Worm (Caenorhabditis elegans) whole organism, L1 larva: ENCODE data around the gene cutl-2.

Source experiments
- C04F5.9 ChIP-seq: sonication (generic microtip); optimal IDR thresholded peaks from 2 replicates; lab custom pipeline; 2016; ENCODE audit warnings: missing genetic modification characterization, missing compliant biosample characterization
- C34B4.2 ChIP-seq: sonication (generic microtip); optimal IDR thresholded peaks from 2 replicates; lab custom pipeline; 2017; ENCODE audit warnings: mild to moderate bottlenecking, missing genetic modification characterization, missing compliant biosample characterization
- F16B12.6 ChIP-seq: fragments of 150-350 bp; optimal IDR thresholded peaks from 2 replicates; lab custom pipeline; 2014; ENCODE audit warnings: missing biosample characterization, missing genetic modification characterization
- Y116A8C.19 ChIP-seq: sonication (generic microtip); optimal IDR thresholded peaks from 2 replicates; lab custom pipeline; 2016; ENCODE audit warnings: missing compliant biosample characterization, missing genetic modification characterization, borderline replicate concordance
- aha-1 ChIP-seq: fragments of 150-350 bp; optimal IDR thresholded peaks from 2 replicates; lab custom pipeline; 2014; ENCODE audit warnings: missing biosample characterization, missing genetic modification characterization
- alr-1 ChIP-seq: fragments of 200-800 bp; sonication (Bioruptor generic); optimal IDR thresholded peaks from 2 replicates; lab custom pipeline; 2018; ENCODE audit warnings: borderline replicate concordance, mild to moderate bottlenecking, missing genetic modification characterization, missing compliant biosample characterization
- ama-1 ChIP-seq: fragments of 150-350 bp; optimal IDR thresholded peaks from 2 replicates; lab custom pipeline; 2014
- ceh-63 ChIP-seq: fragments of 200-800 bp; sonication (Bioruptor generic); optimal IDR thresholded peaks from 2 replicates; lab custom pipeline; 2018; ENCODE audit warnings: mild to moderate bottlenecking, missing genetic modification characterization, missing compliant biosample characterization
- ceh-8 ChIP-seq: fragments of 200-800 bp; sonication (Bioruptor generic); optimal IDR thresholded peaks from 2 replicates; lab custom pipeline; 2018; ENCODE audit warnings: mild to moderate bottlenecking, missing genetic modification characterization, moderate library complexity, missing compliant biosample characterization
- ceh-82 ChIP-seq, 3 experiments: fragments of 150-350 bp in 1 of 3; sonication (generic microtip) in 2 of 3; optimal IDR thresholded peaks; 2 replicates each; lab custom pipeline; 2014 to 2017; ENCODE audit warnings: missing biosample characterization in 3 of 3, missing genetic modification characterization in 3 of 3
- dsc-1 ChIP-seq: sonication (generic microtip); optimal IDR thresholded peaks from 2 replicates; lab custom pipeline; 2016; ENCODE audit warnings: mild to moderate bottlenecking, missing genetic modification characterization, missing compliant biosample characterization
- efl-3 ChIP-seq: fragments of 200-800 bp; sonication (Bioruptor generic); optimal IDR thresholded peaks from 2 replicates; lab custom pipeline; 2018; ENCODE audit warnings: mild to moderate bottlenecking, missing genetic modification characterization, missing compliant biosample characterization
- egl-13 ChIP-seq: sonication (generic microtip); optimal IDR thresholded peaks from 2 replicates; lab custom pipeline; 2016; ENCODE audit warnings: missing genotype, missing genetic modification reagents, missing genetic modification characterization, missing compliant biosample characterization
- egl-27 ChIP-seq, 2 experiments: fragments of 150-350 bp in 1 of 2; sonication (generic microtip); optimal IDR thresholded peaks; 3 replicates each; lab custom pipeline; 2017 to 2018; ENCODE audit warnings: missing biosample characterization in 2 of 2, missing genetic modification characterization in 2 of 2, missing genetic modification reagents in 2 of 2
- fkh-10 ChIP-seq: sonication (generic microtip); optimal IDR thresholded peaks from 2 replicates; lab custom pipeline; 2017; ENCODE audit warnings: missing biosample characterization, missing genetic modification reagents, missing genetic modification characterization
- grh-1 ChIP-seq: fragments of 200-800 bp; sonication (Bioruptor generic); IDR thresholded peaks from 2 replicates; pipeline ENCODE4 v1.3.6; 2022; ENCODE audit warnings: missing genetic modification reagents, missing genetic modification characterization, missing compliant biosample characterization
- irx-1 ChIP-seq: sonication (generic microtip); optimal IDR thresholded peaks from 2 replicates; lab custom pipeline; 2016; ENCODE audit warnings: missing genetic modification characterization, missing compliant biosample characterization
- lin-13 ChIP-seq: fragments of 150-350 bp; optimal IDR thresholded peaks from 2 replicates; lab custom pipeline; 2014; ENCODE audit warnings: missing biosample characterization, missing genetic modification reagents, missing genetic modification characterization
- lin-14 ChIP-seq: fragments of 200-800 bp; sonication (Bioruptor generic); optimal IDR thresholded peaks from 2 replicates; lab custom pipeline; 2018; ENCODE audit warnings: mild to moderate bottlenecking, missing genetic modification characterization, moderate library complexity, missing compliant biosample characterization
- lin-15B ChIP-seq: fragments of 150-350 bp; sonication (generic microtip); optimal IDR thresholded peaks from 3 replicates; lab custom pipeline; 2014; ENCODE audit warnings: missing biosample characterization, missing genetic modification characterization
- lin-35 ChIP-seq, 2 experiments: fragments of 150-350 bp; optimal IDR thresholded peaks; 2 replicates each; lab custom pipeline; 2014; ENCODE audit warnings: missing biosample characterization in 2 of 2, missing genetic modification characterization in 2 of 2, missing genetic modification reagents in 2 of 2
- lsy-2 ChIP-seq, 2 experiments: fragments of 150-350 bp; optimal IDR thresholded peaks; 2 replicates each; lab custom pipeline; 2014; ENCODE audit warnings: missing biosample characterization in 2 of 2, missing genetic modification characterization in 2 of 2
- mab-9 ChIP-seq: fragments of 200-800 bp; sonication (Bioruptor generic); IDR thresholded peaks from 2 replicates; pipeline ENCODE4 v1.3.6; 2022; ENCODE audit warnings: missing genetic modification reagents, missing genetic modification characterization, missing compliant biosample characterization
- mdl-1 ChIP-seq, 2 experiments: fragments of 150-350 bp; optimal IDR thresholded peaks; 2 replicates each; lab custom pipeline; 2014 to 2017; ENCODE audit warnings: missing biosample characterization in 2 of 2, missing genetic modification characterization in 2 of 2, inconsistent platforms in 1 of 2
- mef-2 ChIP-seq: fragments of 150-350 bp; optimal IDR thresholded peaks from 2 replicates; lab custom pipeline; 2014; ENCODE audit warnings: missing biosample characterization, missing genetic modification characterization
- nhr-12 ChIP-seq: sonication (generic microtip); optimal IDR thresholded peaks from 2 replicates; lab custom pipeline; 2017; ENCODE audit warnings: missing biosample characterization, missing genetic modification characterization
- nhr-19 ChIP-seq: fragments of 200-800 bp; sonication (Bioruptor generic); conservative IDR thresholded peaks from 2 replicates; pipeline ENCODE4 v1.3.6; 2022; ENCODE audit warnings: missing genetic modification characterization, missing compliant biosample characterization
- nhr-20 ChIP-seq: sonication (generic microtip); optimal IDR thresholded peaks from 2 replicates; lab custom pipeline; 2016; ENCODE audit warnings: mild to moderate bottlenecking, missing genetic modification characterization, missing compliant biosample characterization
- nhr-237 ChIP-seq: fragments of 150-350 bp; optimal IDR thresholded peaks from 2 replicates; lab custom pipeline; 2014; ENCODE audit warnings: missing biosample characterization, missing genetic modification characterization
- nhr-71 ChIP-seq: sonication (generic microtip); optimal IDR thresholded peaks from 2 replicates; lab custom pipeline; 2016; ENCODE audit warnings: mild to moderate bottlenecking, missing genetic modification characterization, moderate library complexity, missing compliant biosample characterization
- nhr-76 ChIP-seq: sonication (generic microtip); optimal IDR thresholded peaks from 2 replicates; lab custom pipeline; 2017; ENCODE audit warnings: missing biosample characterization, missing genetic modification characterization
- nhr-84 ChIP-seq: sonication (generic microtip); optimal IDR thresholded peaks from 2 replicates; lab custom pipeline; 2017; ENCODE audit warnings: missing biosample characterization, missing genetic modification characterization
- nhr-85 ChIP-seq: sonication (generic microtip); peaks from one replicate; lab custom pipeline; 2016; ENCODE audit warnings: missing genetic modification characterization, inconsistent platforms, missing compliant biosample characterization
- pag-3 ChIP-seq: sonication (generic microtip); optimal IDR thresholded peaks from 2 replicates; lab custom pipeline; 2017; ENCODE audit warnings: missing genetic modification characterization, mild to moderate bottlenecking, missing compliant biosample characterization, antibody characterized with exemption, borderline replicate concordance; ENCODE audit not compliant: insufficient read depth
- pax-3 ChIP-seq: fragments of 200-800 bp; sonication (Bioruptor generic); optimal IDR thresholded peaks from 2 replicates; lab custom pipeline; 2018; ENCODE audit warnings: mild to moderate bottlenecking, missing genetic modification characterization, moderate library complexity, missing compliant biosample characterization
- pqm-1 ChIP-seq: sonication (generic microtip); optimal IDR thresholded peaks from 3 replicates; lab custom pipeline; 2017; ENCODE audit warnings: missing biosample characterization, missing genetic modification characterization
- rnt-1 ChIP-seq: sonication (generic microtip); optimal IDR thresholded peaks from 2 replicates; lab custom pipeline; 2016; ENCODE audit warnings: mild to moderate bottlenecking, missing genetic modification characterization, moderate library complexity, missing compliant biosample characterization
- swsn-7 ChIP-seq: sonication (generic microtip); optimal IDR thresholded peaks from 2 replicates; lab custom pipeline; 2016; ENCODE audit warnings: missing genetic modification characterization, missing compliant biosample characterization
- unc-130 ChIP-seq: fragments of 150-350 bp; optimal IDR thresholded peaks from 2 replicates; lab custom pipeline; 2017; ENCODE audit warnings: missing biosample characterization, missing genetic modification characterization, inconsistent platforms
- unc-30 ChIP-seq: sonication (generic microtip); optimal IDR thresholded peaks from 2 replicates; lab custom pipeline; 2017; ENCODE audit warnings: missing biosample characterization, missing genetic modification characterization
- unc-62 ChIP-seq: fragments of 150-350 bp; optimal IDR thresholded peaks from 2 replicates; lab custom pipeline; 2014; ENCODE audit warnings: missing biosample characterization, missing genetic modification reagents, missing genetic modification characterization
- unc-98 ChIP-seq: fragments of 200-800 bp; sonication (Bioruptor generic); IDR thresholded peaks from 2 replicates; pipeline ENCODE4 v1.3.6; 2022; ENCODE audit warnings: missing genetic modification characterization, missing compliant biosample characterization
- xbp-1 ChIP-seq: sonication (generic microtip); optimal IDR thresholded peaks from 2 replicates; lab custom pipeline; 2016; ENCODE audit warnings: missing genetic modification characterization, missing compliant biosample characterization
- zag-1 ChIP-seq: fragments of 150-350 bp; optimal IDR thresholded peaks from 2 replicates; lab custom pipeline; 2014; ENCODE audit warnings: missing biosample characterization, missing genetic modification characterization
- zip-4 ChIP-seq: fragments of 200-800 bp; sonication (Bioruptor generic); optimal IDR thresholded peaks from 2 replicates; lab custom pipeline; 2018; ENCODE audit warnings: mild to moderate bottlenecking, missing genetic modification characterization, moderate library complexity, missing compliant biosample characterization
- ztf-4 ChIP-seq: fragments of 150-350 bp; optimal IDR thresholded peaks from 2 replicates; lab custom pipeline; 2014; ENCODE audit warnings: missing biosample characterization, missing genetic modification characterization

Gene cutl-2

ce11 chrII:9686663-9687193 is 37.7 kb downstream of the cutl-2 start, which contains the start of gene ZK1320.9 (continued):
- TF ChIP-seq Y116A8C.19 (tag; lab: Kevin White, UChicago) (no peak), unc-130 (tag; lab: Kevin White, UChicago) (no peak), ama-1 (no peak), irx-1 (tag; lab: Kevin White, UChicago) (no peak), unc-30 (no peak), xbp-1 (tag; lab: Kevin White, UChicago) (peak; percentile 24), egl-27 (tag; optimal IDR thresholded peaks at IDR 0.05; lab: Kevin White, UChicago) (no peak), nhr-71 (tag; lab: Kevin White, UChicago) (peak; percentile 45), nhr-19 (peak; percentile 32; the same call in 1 of the 2 replicates), nhr-20 (peak; percentile 83), swsn-7 (tag; lab: Kevin White, UChicago) (peak; percentile 24), nhr-12 (tag; lab: Kevin White, UChicago) (no peak), pqm-1 (tag; lab: Kevin White, UChicago) (no peak), nhr-84 (tag; lab: Kevin White, UChicago) (no peak), pag-3 (tag; lab: Kevin White, UChicago) (no peak), nhr-76 (no peak), unc-98 (GFP tag; lab: Robert Waterston, UW) (no peak), lin-14 (GFP tag; lab: Kevin White, UChicago) (peak; percentile 50), ceh-82 (tag; optimal IDR thresholded peaks at IDR 0.05; lab: Kevin White, UChicago) (peak in 1 of 3 experiments; percentile 10), lsy-2 (tag; optimal IDR thresholded peaks at IDR 0.05; lab: Kevin White, UChicago) (peak; percentile 28 to 51), mab-9 (GFP tag; lab: Robert Waterston, UW) (no peak), efl-3 (GFP tag; lab: Kevin White, UChicago) (no peak), aha-1 (tag; lab: Kevin White, UChicago) (no peak), unc-62 (GFP tag; lab: Kevin White, UChicago) (no peak), ztf-4 (no peak), mdl-1 (tag; optimal IDR thresholded peaks at IDR 0.05; lab: Kevin White, UChicago) (no peak), F16B12.6 (no peak), grh-1 (no peak), rnt-1 (peak; percentile 63), ceh-8 (GFP tag; lab: Kevin White, UChicago) (no peak), zag-1 (tag; lab: Kevin White, UChicago) (no peak)
- TF ChIP-seq, all 84 proteins: peak for 20

- TF ChIP-seq mef-2 (no peak), pax-3 (tag; lab: Kevin White, UChicago) (no peak), lin-13 (GFP tag; lab: Kevin White, UChicago) (no peak), lin-15B (tag; lab: Kevin White, UChicago) (no peak), Y116A8C.19 (tag; lab: Kevin White, UChicago) (no peak), pag-3 (tag; lab: Kevin White, UChicago) (no peak), fkh-10 (no peak), ceh-63 (GFP tag; lab: Kevin White, UChicago) (no peak), egl-13 (no peak), zip-4 (GFP tag; lab: Kevin White, UChicago) (no peak), nhr-85 (tag; lab: Kevin White, UChicago) (no peak), dsc-1 (no peak), alr-1 (tag; lab: Kevin White, UChicago) (no peak), C04F5.9 (no peak), nhr-237 (tag; lab: Kevin White, UChicago) (no peak), lin-35 (GFP tag; optimal IDR thresholded peaks at IDR 0.05; lab: Kevin White, UChicago) (no peak), C34B4.2 (tag; lab: Kevin White, UChicago) (no peak)
These were observed 40.3 kb downstream of the cutl-2 start for ce11 chrII:9684175-9684574.
